Worm (Caenorhabditis elegans) whole organism, L4 larva: ENCODE data around the gene unc-26.

Source experiments
- dpl-1 ChIP-seq: fragments of 150-350 bp; optimal IDR thresholded peaks from 2 replicates; lab custom pipeline; 2014; ENCODE audit warnings: missing biosample characterization, missing genetic modification reagents, missing genetic modification characterization
- egl-27 ChIP-seq: sonication (generic microtip); optimal IDR thresholded peaks from 3 replicates; lab custom pipeline; 2017; ENCODE audit warnings: missing biosample characterization, missing genetic modification reagents, missing genetic modification characterization
- hlh-30 ChIP-seq: sonication (generic microtip); optimal IDR thresholded peaks from 2 replicates; lab custom pipeline; 2017; ENCODE audit warnings: antibody characterized with exemption, mild to moderate bottlenecking, missing genetic modification characterization, missing compliant biosample characterization; ENCODE audit not compliant: insufficient read depth
- pha-4 ChIP-seq, 2 experiments: fragments of 150-350 bp in 1 of 2; fragments of 200-800 bp in 1 of 2; sonication (Bioruptor generic) in 1 of 2; IDR thresholded peaks in 1 of 2; optimal IDR thresholded peaks in 1 of 2; 2 replicates each; pipeline versions ENCODE4 v1.3.6 to Lab custom; 2014 to 2022; ENCODE audit warnings: missing genetic modification characterization in 2 of 2, missing genetic modification reagents in 2 of 2, missing biosample characterization in 1 of 2, missing compliant biosample characterization in 1 of 2

DNA sequence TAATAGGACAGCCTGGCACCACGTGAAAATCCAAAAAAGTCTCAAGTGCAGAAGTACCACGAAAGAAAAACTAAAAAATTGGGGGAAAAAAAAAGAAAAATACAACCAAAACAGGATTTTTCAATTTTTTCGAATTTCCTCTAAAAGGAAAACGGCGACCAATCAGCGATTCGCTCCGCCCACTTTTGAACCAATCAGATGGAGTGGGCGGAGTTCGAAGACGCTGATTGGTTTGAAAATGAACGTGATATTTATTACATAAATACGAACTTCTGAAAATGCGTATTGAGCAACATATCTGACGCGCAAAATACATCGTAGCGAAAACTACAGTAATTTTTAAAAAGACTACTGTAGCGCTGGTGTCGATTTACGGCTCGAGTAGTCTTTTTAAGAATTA, 3.9 kb downstream of the unc-26 start:
- TF ChIP-seq egl-27 (tag; lab: Kevin White, UChicago) (no peak), pha-4 (GFP tag; IDR thresholded peaks at IDR 0.05; lab: Robert Waterston, UW) (no peak), pha-4 (tag; optimal IDR thresholded peaks at IDR 0.05; lab: Kevin White, UChicago) (no peak), dpl-1 (GFP tag; lab: Kevin White, UChicago) (no peak), hlh-30 (no peak)
